Fruit fly (Drosophila melanogaster) whole organism, embryonic: ENCODE data around the gene CG33281.

Experiments
- Asciz ChIP-seq: fragments of 200-800 bp; sonication (Bioruptor generic); optimal IDR thresholded peaks from 2 replicates; lab custom pipeline; 2017; ENCODE audit warnings: missing biosample characterization, mild to moderate bottlenecking, missing genetic modification characterization, missing genetic modification reagents
- B-H1 ChIP-seq: fragments of 200-800 bp; sonication (Bioruptor generic); IDR thresholded peaks from 3 replicates; pipeline ENCODE4 v1.3.6; 2022; ENCODE audit warnings: missing biosample characterization, missing genetic modification characterization
- CG10267 ChIP-seq: fragments of 200-800 bp; sonication (Bioruptor generic); optimal IDR thresholded peaks from 2 replicates; lab custom pipeline; 2018; ENCODE audit warnings: missing biosample characterization, mild to moderate bottlenecking, missing genetic modification characterization, moderate library complexity
- CG10431 ChIP-seq: fragments of 200-800 bp; sonication (Bioruptor generic); optimal IDR thresholded peaks from 3 replicates; lab custom pipeline; 2018; ENCODE audit warnings: missing biosample characterization, mild to moderate bottlenecking, missing genetic modification characterization
- CG11695 ChIP-seq: fragments of 200-800 bp; sonication (Bioruptor generic); IDR thresholded peaks from 3 replicates; pipeline ENCODE4 v1.3.6; 2022; ENCODE audit warnings: missing biosample characterization, missing genetic modification characterization
- CG12391 ChIP-seq: fragments of 200-800 bp; sonication (Bioruptor generic); optimal IDR thresholded peaks from 3 replicates; lab custom pipeline; 2018; ENCODE audit warnings: missing biosample characterization, mild to moderate bottlenecking, missing genetic modification characterization, moderate library complexity
- CG12659 ChIP-seq: fragments of 200-800 bp; sonication (Bioruptor generic); optimal IDR thresholded peaks from 3 replicates; lab custom pipeline; 2017; ENCODE audit warnings: mild to moderate bottlenecking, missing biosample characterization, missing genetic modification reagents, missing genetic modification characterization
- CG12942 ChIP-seq: fragments of 200-800 bp; sonication (Bioruptor generic); optimal IDR thresholded peaks from 3 replicates; lab custom pipeline; 2016; ENCODE audit warnings: missing biosample characterization, missing genetic modification characterization
- CG13894 ChIP-seq: fragments of 200-800 bp; sonication (Bioruptor generic); optimal IDR thresholded peaks from 3 replicates; lab custom pipeline; 2018; ENCODE audit warnings: missing biosample characterization, mild to moderate bottlenecking, missing genetic modification characterization, moderate library complexity
- CG17802 ChIP-seq: fragments of 200-800 bp; sonication (Bioruptor generic); optimal IDR thresholded peaks from 2 replicates; lab custom pipeline; 2018; ENCODE audit warnings: missing biosample characterization, mild to moderate bottlenecking, missing genetic modification characterization, moderate library complexity
- CG17829 ChIP-seq: fragments of 200-800 bp; optimal IDR thresholded peaks from 2 replicates; lab custom pipeline; 2019; ENCODE audit warnings: missing biosample characterization, mild to moderate bottlenecking, missing genetic modification characterization, moderate library complexity
- CG18599 ChIP-seq: fragments of 200-800 bp; sonication (Bioruptor generic); optimal IDR thresholded peaks from 3 replicates; lab custom pipeline; 2017; ENCODE audit warnings: missing biosample characterization, missing genetic modification characterization, mild to moderate bottlenecking, moderate library complexity, missing genetic modification reagents
- CG2120 ChIP-seq: fragments of 200-800 bp; sonication (Bioruptor generic); optimal IDR thresholded peaks from 3 replicates; lab custom pipeline; 2016; ENCODE audit warnings: missing biosample characterization, missing genetic modification characterization
- CG2129 ChIP-seq: fragments of 200-800 bp; sonication (Bioruptor generic); IDR thresholded peaks from 2 replicates; pipeline ENCODE4 v1.3.6; 2022; ENCODE audit warnings: missing biosample characterization, missing genetic modification characterization; ENCODE audit not compliant: partially characterized antibody
- CG4328 ChIP-seq: fragments of 200-800 bp; sonication (Bioruptor generic); optimal IDR thresholded peaks from 3 replicates; lab custom pipeline; 2017; ENCODE audit warnings: missing biosample characterization, missing genetic modification reagents, missing genetic modification characterization
- CG4854 ChIP-seq: fragments of 200-800 bp; sonication (Bioruptor generic); optimal IDR thresholded peaks from 2 replicates; lab custom pipeline; 2016; ENCODE audit warnings: missing biosample characterization, missing genetic modification characterization, inconsistent platforms
- CG8359 ChIP-seq: fragments of 200-800 bp; sonication (Bioruptor generic); optimal IDR thresholded peaks from 2 replicates; lab custom pipeline; 2017; ENCODE audit warnings: missing biosample characterization, mild to moderate bottlenecking, missing genetic modification characterization, borderline replicate concordance
- CG9876 ChIP-seq: fragments of 200-800 bp; sonication (Bioruptor generic); optimal IDR thresholded peaks from 2 replicates; lab custom pipeline; 2016; ENCODE audit warnings: missing biosample characterization, missing genetic modification characterization
- Camta ChIP-seq: fragments of 200-800 bp; sonication (Bioruptor generic); optimal IDR thresholded peaks from 2 replicates; lab custom pipeline; 2016; ENCODE audit warnings: missing biosample characterization, missing genetic modification characterization
- Doc3 ChIP-seq: fragments of 200-800 bp; sonication (Bioruptor generic); IDR thresholded peaks from 3 replicates; pipeline ENCODE4 v1.3.6; 2022; ENCODE audit warnings: missing biosample characterization, missing genetic modification characterization; ENCODE audit not compliant: partially characterized antibody
- E2f1 ChIP-seq: fragments of 200-800 bp; sonication (Bioruptor generic); IDR thresholded peaks from 2 replicates; pipeline ENCODE4 v1.3.6; 2022; ENCODE audit warnings: missing biosample characterization, missing genetic modification characterization
- Elba2 ChIP-seq: fragments of 200-800 bp; sonication (Bioruptor generic); optimal IDR thresholded peaks from 3 replicates; lab custom pipeline; 2016; ENCODE audit warnings: missing biosample characterization, missing genetic modification characterization
- Ets65A ChIP-seq: fragments of 200-800 bp; sonication (Bioruptor generic); peaks from one replicate; lab custom pipeline; 2016; ENCODE audit warnings: missing biosample characterization, missing genetic modification characterization
- HHEX ChIP-seq: fragments of 200-800 bp; sonication (Bioruptor generic); optimal IDR thresholded peaks from 3 replicates; lab custom pipeline; 2017; ENCODE audit warnings: missing biosample characterization, mild to moderate bottlenecking, missing genetic modification characterization, missing genetic modification reagents
- Med ChIP-seq: fragments of 200-800 bp; sonication (Bioruptor generic); peaks from one replicate; lab custom pipeline; 2016; ENCODE audit warnings: missing biosample characterization, missing genetic modification characterization, mild to moderate bottlenecking, inconsistent platforms, moderate library complexity
- Mrtf ChIP-seq: fragments of 200-800 bp; sonication (Bioruptor generic); IDR thresholded peaks from 3 replicates; pipeline ENCODE4 v1.3.6; 2022; ENCODE audit warnings: missing biosample characterization, missing genetic modification characterization
- PHDP ChIP-seq: fragments of 200-800 bp; sonication (Bioruptor generic); optimal IDR thresholded peaks from 3 replicates; lab custom pipeline; 2018; ENCODE audit warnings: missing biosample characterization, mild to moderate bottlenecking, missing genetic modification characterization, moderate library complexity
- Trl ChIP-seq, 3 experiments: fragments of >200 bp in 2 of 3; fragments of 200-800 bp in 1 of 3; sonication (Bioruptor generic) in 1 of 3; optimal IDR thresholded peaks; 2 replicates in 1 of 3; 3 replicates in 2 of 3; lab custom pipeline; 2016 to 2017; ENCODE audit warnings: missing biosample characterization in 1 of 3, missing genetic modification characterization in 1 of 3
- Usf ChIP-seq: fragments of 200-800 bp; sonication (Bioruptor generic); optimal IDR thresholded peaks from 2 replicates; lab custom pipeline; 2017; ENCODE audit warnings: missing genotype, missing biosample characterization, missing genetic modification characterization
- amos ChIP-seq: fragments of 200-800 bp; sonication (Bioruptor generic); IDR thresholded peaks from 2 replicates; pipeline ENCODE4 v1.3.6; 2022; ENCODE audit warnings: missing biosample characterization, missing genetic modification characterization; ENCODE audit not compliant: partially characterized antibody
- crol ChIP-seq: fragments of 200-800 bp; sonication (Bioruptor generic); IDR thresholded peaks from 2 replicates; pipeline ENCODE4 v1.3.6; 2022; ENCODE audit warnings: missing biosample characterization, missing genetic modification characterization
- dati ChIP-seq: fragments of 200-800 bp; sonication (Bioruptor generic); IDR thresholded peaks from 2 replicates; pipeline ENCODE4 v1.3.6; 2022; ENCODE audit warnings: missing biosample characterization, missing genetic modification characterization
- en ChIP-seq: fragments of 200-800 bp; sonication (Bioruptor generic); optimal IDR thresholded peaks from 2 replicates; lab custom pipeline; 2016; ENCODE audit warnings: missing biosample characterization, missing genetic modification characterization
- esg ChIP-seq: fragments of 200-800 bp; sonication (Bioruptor generic); conservative IDR thresholded peaks from 2 replicates; pipeline ENCODE4 v1.3.6; 2022; ENCODE audit warnings: missing biosample characterization, missing genetic modification characterization
- gcm ChIP-seq: fragments of 200-800 bp; sonication (Bioruptor generic); optimal IDR thresholded peaks from 2 replicates; lab custom pipeline; 2019; ENCODE audit warnings: missing biosample characterization, mild to moderate bottlenecking, missing genetic modification characterization, moderate library complexity
- gfzf ChIP-seq: fragments of 200-800 bp; sonication (Bioruptor generic); optimal IDR thresholded peaks from 2 replicates; lab custom pipeline; 2016; ENCODE audit warnings: missing biosample characterization, mild to moderate bottlenecking, missing genetic modification characterization, moderate library complexity
- h ChIP-seq: fragments of >200 bp; optimal IDR thresholded peaks from 2 replicates; lab custom pipeline; 2017
- mam ChIP-seq: fragments of 200-800 bp; sonication (Bioruptor generic); optimal IDR thresholded peaks from 3 replicates; lab custom pipeline; 2016; ENCODE audit warnings: missing biosample characterization, missing genetic modification characterization
- nmo ChIP-seq: fragments of 200-800 bp; sonication (Bioruptor generic); optimal IDR thresholded peaks from 2 replicates; lab custom pipeline; 2018; ENCODE audit warnings: missing biosample characterization, mild to moderate bottlenecking, missing genetic modification characterization, moderate library complexity
- odd ChIP-seq: fragments of 200-800 bp; sonication (Bioruptor generic); optimal IDR thresholded peaks from 2 replicates; lab custom pipeline; 2017; ENCODE audit warnings: missing biosample characterization, mild to moderate bottlenecking, missing genetic modification characterization
- pho ChIP-seq: fragments of 200-800 bp; sonication (Bioruptor generic); optimal IDR thresholded peaks from 2 replicates; lab custom pipeline; 2016; ENCODE audit warnings: missing biosample characterization, missing genetic modification characterization
- pnt ChIP-seq: fragments of 200-800 bp; sonication (Bioruptor generic); optimal IDR thresholded peaks from 3 replicates; lab custom pipeline; 2016; ENCODE audit warnings: missing biosample characterization, missing genetic modification characterization
- pum ChIP-seq: fragments of 200-800 bp; sonication (Bioruptor generic); optimal IDR thresholded peaks from 2 replicates; lab custom pipeline; 2016; ENCODE audit warnings: missing biosample characterization, missing genetic modification characterization
- pzg ChIP-seq: fragments of 200-800 bp; sonication (Bioruptor generic); optimal IDR thresholded peaks from 3 replicates; lab custom pipeline; 2018; ENCODE audit warnings: missing biosample characterization, mild to moderate bottlenecking, missing genetic modification characterization, moderate library complexity
- repo ChIP-seq: fragments of 200-800 bp; sonication (Bioruptor generic); optimal IDR thresholded peaks from 2 replicates; lab custom pipeline; 2016; ENCODE audit warnings: missing biosample characterization, missing genetic modification characterization
- salm ChIP-seq: fragments of 200-800 bp; sonication (Bioruptor generic); optimal IDR thresholded peaks from 2 replicates; lab custom pipeline; 2018; ENCODE audit warnings: missing biosample characterization, mild to moderate bottlenecking, missing genetic modification characterization
- scrt ChIP-seq: fragments of 200-800 bp; sonication (Bioruptor generic); optimal IDR thresholded peaks from 2 replicates; lab custom pipeline; 2018; ENCODE audit warnings: missing biosample characterization, mild to moderate bottlenecking, missing genetic modification characterization, moderate library complexity
- sna ChIP-seq: fragments of 200-800 bp; sonication (Bioruptor generic); IDR thresholded peaks from 2 replicates; pipeline ENCODE4 v1.3.6; 2022; ENCODE audit warnings: missing biosample characterization, missing genetic modification characterization; ENCODE audit not compliant: partially characterized antibody
- sqz ChIP-seq: fragments of 200-800 bp; sonication (Bioruptor generic); optimal IDR thresholded peaks from 3 replicates; lab custom pipeline; 2018; ENCODE audit warnings: missing biosample characterization, mild to moderate bottlenecking, missing genetic modification characterization
- sr ChIP-seq: fragments of 200-800 bp; sonication (Bioruptor generic); IDR thresholded peaks from 3 replicates; pipeline ENCODE4 v1.3.6; 2022; ENCODE audit warnings: missing biosample characterization, missing genetic modification characterization
- wor ChIP-seq: fragments of 200-800 bp; sonication (Bioruptor generic); IDR thresholded peaks from 2 replicates; pipeline ENCODE4 v1.3.6; 2022; ENCODE audit warnings: missing biosample characterization, missing genetic modification characterization

Gene CG33281

DNA sequence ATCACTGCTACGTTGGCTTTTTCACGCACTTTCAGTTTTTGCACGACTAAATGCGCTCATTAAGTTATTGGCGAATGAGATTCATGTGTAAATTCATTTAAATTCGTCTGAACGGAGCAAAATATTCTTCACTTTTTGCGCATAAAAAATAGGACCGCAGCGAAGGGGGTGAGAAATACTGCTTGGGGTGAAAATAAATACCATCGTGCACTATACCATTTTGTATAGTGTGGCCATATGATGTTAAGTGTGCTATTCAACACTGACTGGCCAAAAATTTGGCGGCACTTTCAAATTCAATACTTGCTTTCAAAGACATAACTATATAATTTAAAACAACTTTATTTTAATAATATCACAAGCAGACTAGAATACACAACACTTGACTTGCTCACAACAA is 49.2 kb downstream of the CG33281 start, which contains the start of gene GramD1B (continued):
- no peak for TF ChIP-seq Mrtf (GFP tag; lab: Robert Waterston, UW)
- no peak for TF ChIP-seq sqz (GFP tag; lab: Kevin White, UChicago)
- no peak for TF ChIP-seq en
- TF ChIP-seq h (lab: Kevin White, UChicago): no peak
- no peak for TF ChIP-seq sr
- TF ChIP-seq CG17802: no peak
- TF ChIP-seq pnt (GFP tag; lab: Kevin White, UChicago): no peak
- no peak for TF ChIP-seq Camta (GFP tag; lab: Kevin White, UChicago)
- TF ChIP-seq sna (GFP tag; lab: Robert Waterston, UW): no peak
- TF ChIP-seq Trl (optimal IDR thresholded peaks at IDR 0.05; lab: Kevin White, UChicago): no peak
- no peak for TF ChIP-seq Trl (GFP tag; optimal IDR thresholded peaks at IDR 0.05; lab: Kevin White, UChicago)
- TF ChIP-seq Doc3 (GFP tag; lab: Robert Waterston, UW): no peak
- no peak for TF ChIP-seq CG4854 (GFP tag; lab: Kevin White, UChicago)
- TF ChIP-seq crol (GFP tag; lab: Robert Waterston, UW): no peak
- TF ChIP-seq CG2129: no peak
- TF ChIP-seq odd (GFP tag; lab: Kevin White, UChicago): no peak
- TF ChIP-seq esg: no peak
- TF ChIP-seq amos (GFP tag; lab: Robert Waterston, UW): peak; percentile 40; the same call in 1 of the 2 replicates
- peak; percentile 16 for TF ChIP-seq nmo (GFP tag; lab: Kevin White, UChicago)
- peak; percentile 56 for TF ChIP-seq CG12659 (GFP tag; lab: Kevin White, UChicago)
- TF ChIP-seq CG4328 (GFP tag; lab: Kevin White, UChicago): no peak
- TF ChIP-seq repo (GFP tag; lab: Kevin White, UChicago): no peak
- TF ChIP-seq CG2120 (GFP tag; lab: Kevin White, UChicago): peak; percentile 53
- peak; percentile 96 for TF ChIP-seq CG10267 (tag; lab: Kevin White, UChicago)
- TF ChIP-seq E2f1 (GFP tag; lab: Robert Waterston, UW): no peak
- no peak for TF ChIP-seq wor
- TF ChIP-seq CG11695: no peak
- TF ChIP-seq PHDP (tag; lab: Kevin White, UChicago): peak; percentile 38
- TF ChIP-seq gfzf: peak; percentile 92
- TF ChIP-seq Asciz (GFP tag; lab: Kevin White, UChicago): no peak
- TF ChIP-seq CG17829: peak; percentile 36
- no peak for TF ChIP-seq CG13894 (tag; lab: Kevin White, UChicago)
- peak; percentile 26 for TF ChIP-seq CG12391 (tag; lab: Kevin White, UChicago)
- no peak for TF ChIP-seq CG9876 (GFP tag; lab: Kevin White, UChicago)
- TF ChIP-seq pzg (GFP tag; lab: Kevin White, UChicago): peak; percentile 95
- peak; percentile 83 for TF ChIP-seq Med (GFP tag; lab: Kevin White, UChicago)
- TF ChIP-seq CG12942: no peak
- TF ChIP-seq CG8359: no peak
- TF ChIP-seq pho (GFP tag; lab: Kevin White, UChicago): no peak
- no peak for TF ChIP-seq Usf
- TF ChIP-seq B-H1: no peak
- no peak for TF ChIP-seq Elba2 (GFP tag; lab: Kevin White, UChicago)
- TF ChIP-seq HHEX (GFP tag; lab: Kevin White, UChicago): peak; percentile 21
- no peak for TF ChIP-seq salm
- TF ChIP-seq CG10431 (GFP tag; lab: Kevin White, UChicago): no peak
- no peak for TF ChIP-seq pum (GFP tag; lab: Kevin White, UChicago)
- TF ChIP-seq dati (GFP tag; lab: Robert Waterston, UW): no peak
- TF ChIP-seq mam (GFP tag; lab: Kevin White, UChicago): no peak
- no peak for TF ChIP-seq gcm (GFP tag; lab: Kevin White, UChicago)
- no peak for TF ChIP-seq Ets65A (GFP tag; lab: Kevin White, UChicago)
- no peak for TF ChIP-seq scrt
- no peak for TF ChIP-seq CG18599 (GFP tag; lab: Kevin White, UChicago)
